Worm (Caenorhabditis elegans): ENCODE measurements around the gene tag-322.

The tag-322 gene

DNA sequence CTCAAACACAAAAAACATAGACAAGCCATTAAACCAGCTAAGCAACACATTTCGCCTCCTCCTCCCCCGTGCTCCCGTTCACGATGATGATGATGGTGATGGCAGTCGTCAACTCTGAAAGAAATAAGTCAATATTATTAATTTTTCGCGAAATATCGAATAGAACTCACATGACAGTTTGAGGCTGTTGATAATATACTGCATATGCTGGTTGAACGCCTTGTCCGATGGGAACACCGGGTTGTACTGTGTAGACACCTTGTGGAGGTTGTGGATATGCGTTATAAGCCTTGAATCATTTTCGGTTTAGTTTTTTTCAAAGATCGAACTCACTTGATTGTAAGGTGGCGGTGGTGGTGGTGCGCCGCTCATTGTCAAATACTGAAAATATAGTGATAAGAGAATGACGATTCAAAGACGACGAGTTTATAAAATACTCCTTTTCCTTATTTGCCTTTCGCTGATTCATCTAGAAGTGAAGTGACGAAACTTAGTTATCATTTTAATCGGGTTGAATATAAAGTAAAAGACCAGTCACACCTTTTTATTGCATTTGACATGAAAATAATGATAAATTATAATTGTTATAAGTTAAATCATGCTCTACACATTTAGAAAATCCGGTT, 6.6 kb upstream of the tag-322 start, which contains the start of gene C33H5.13:
Gene C33H5.13, minus strand, starts transcription at position 443 of the 626 bp plus-strand sequence.
- TF ChIP-seq elt-2 (tag; optimal IDR thresholded peaks at IDR 0.05) (peak; percentile 34), hlh-17 (GFP tag; optimal IDR thresholded peaks at IDR 0.05; ENCODE audit: borderline replicate concordance) (no peak), lin-35 (GFP tag; optimal IDR thresholded peaks at IDR 0.05) (peak in 1 of 2 experiments; percentile 20), unc-86 (tag; optimal IDR thresholded peaks at IDR 0.05) (no peak), fkh-4 (tag; optimal IDR thresholded peaks at IDR 0.05; ENCODE audit: borderline replicate concordance) (no peak), efl-1 (optimal IDR thresholded peaks at IDR 0.05) (peak in 1 of 2 experiments; percentile 6), efl-1 (GFP tag; optimal IDR thresholded peaks at IDR 0.05 in 1 of 2) (peak in 1 of 2 experiments; percentile 56), ceh-63 (GFP tag; optimal IDR thresholded peaks at IDR 0.05) (no peak), Y116A8C.19 (tag; optimal IDR thresholded peaks at IDR 0.05; ENCODE audit: borderline replicate concordance) (no peak)

- TF ChIP-seq nhr-77 (tag; optimal IDR thresholded peaks at IDR 0.05) (peak; percentile 78), egl-27 (tag; optimal IDR thresholded peaks at IDR 0.05) (no peak), lin-13 (GFP tag; optimal IDR thresholded peaks at IDR 0.05) (peak; percentile 83), nhr-28 (tag; optimal IDR thresholded peaks at IDR 0.05) (no peak), C04F5.9 (tag; optimal IDR thresholded peaks at IDR 0.05) (peak; percentile 46), pag-3 (tag; optimal IDR thresholded peaks at IDR 0.05; ENCODE audit: borderline replicate concordance, insufficient read depth) (no peak), ceh-88 (GFP tag; IDR thresholded peaks at IDR 0.05) (peak; percentile 65), dpl-1 (GFP tag; optimal IDR thresholded peaks at IDR 0.05) (peak; percentile 92 to 96 (median 94)), unc-62 (GFP tag; optimal IDR thresholded peaks at IDR 0.05) (no peak), ets-5 (GFP tag; IDR thresholded peaks at IDR 0.05) (no peak), hlh-17 (GFP tag; optimal IDR thresholded peaks at IDR 0.05; ENCODE audit: borderline replicate concordance) (no peak), aly-2 (tag; optimal IDR thresholded peaks at IDR 0.05) (peak; percentile 51), ztf-4 (tag; optimal IDR thresholded peaks at IDR 0.05) (peak; percentile 73), fkh-8 (tag; optimal IDR thresholded peaks at IDR 0.05) (peak; percentile 79), ces-1 (GFP tag; optimal IDR thresholded peaks at IDR 0.05) (no peak), lin-39 (tag; optimal IDR thresholded peaks at IDR 0.05) (peak; percentile 50), vab-15 (tag; optimal IDR thresholded peaks at IDR 0.05) (peak; percentile 90), efl-3 (GFP tag; optimal IDR thresholded peaks at IDR 0.05) (no peak), aha-1 (tag; optimal IDR thresholded peaks at IDR 0.05) (peak; percentile 5), nhr-90 (tag; optimal IDR thresholded peaks at IDR 0.05; ENCODE audit: poor library complexity) (peak; percentile 50), nhr-76 (tag; optimal IDR thresholded peaks at IDR 0.05) (no peak), sptf-1 (tag; optimal IDR thresholded peaks at IDR 0.05) (no peak), nhr-12 (tag; optimal IDR thresholded peaks at IDR 0.05) (no peak), ama-1 (optimal IDR thresholded peaks at IDR 0.05) (no peak), nhr-71 (tag; optimal IDR thresholded peaks at IDR 0.05) (peak; percentile 92), blmp-1 (tag; optimal IDR thresholded peaks at IDR 0.05) (peak; percentile 84), elt-3 (tag; optimal IDR thresholded peaks at IDR 0.05) (peak in 2 of 6 experiments; percentile 9 to 72), nhr-84 (tag; optimal IDR thresholded peaks at IDR 0.05) (no peak), fos-1 (tag; optimal IDR thresholded peaks at IDR 0.05) (peak; percentile 82), rnt-1 (tag; optimal IDR thresholded peaks at IDR 0.05) (peak; percentile 81), sox-4 (tag; optimal IDR thresholded peaks at IDR 0.05) (no peak), isw-1 (GFP tag; IDR thresholded peaks at IDR 0.05) (peak; percentile 83), pax-3 (tag; optimal IDR thresholded peaks at IDR 0.05) (no peak), skn-1 (tag; optimal IDR thresholded peaks at IDR 0.05) (peak; percentile 89), unc-130 (tag; optimal IDR thresholded peaks at IDR 0.05) (peak; percentile 87), lsy-2 (tag; optimal IDR thresholded peaks at IDR 0.05) (peak; percentile 98 to 99), grh-1 (GFP tag; IDR thresholded peaks at IDR 0.05) (no peak), dsc-1 (tag; optimal IDR thresholded peaks at IDR 0.05) (peak; percentile 79), C34B4.2 (tag; optimal IDR thresholded peaks at IDR 0.05) (no peak), alr-1 (tag; optimal IDR thresholded peaks at IDR 0.05; ENCODE audit: borderline replicate concordance) (no peak), ceh-63 (GFP tag; optimal IDR thresholded peaks at IDR 0.05) (no peak)
Observed at ce11 chrIV:7790801-7791588, 5.6 kb upstream of the tag-322 start, which contains the start of gene rsp-6. TSS of gene rsp-6 (minus strand) at chrIV:7791229.
